Worm (Caenorhabditis elegans): ENCODE measurements around the gene clec-196.
A peak's percentile ranks its signal among the peaks of the same experiment; 100 is the strongest.

The clec-196 gene

ce11 chrIV:17281060-17282021, 4.6 kb downstream of the clec-196 start (continued):
- TF ChIP-seq fkh-4 (tag; optimal IDR thresholded peaks at IDR 0.05; ENCODE audit: borderline replicate concordance) (no peak), sptf-1 (tag; optimal IDR thresholded peaks at IDR 0.05) (no peak), aly-2 (tag; optimal IDR thresholded peaks at IDR 0.05) (peak; percentile 100), jun-1 (tag; optimal IDR thresholded peaks at IDR 0.05) (no peak), egl-27 (tag; optimal IDR thresholded peaks at IDR 0.05) (no peak), C16A3.4 (tag; optimal IDR thresholded peaks at IDR 0.05) (peak; percentile 17), swsn-7 (tag; optimal IDR thresholded peaks at IDR 0.05) (peak; percentile 72), nhr-71 (tag; optimal IDR thresholded peaks at IDR 0.05) (peak; percentile 82), tbx-2 (tag; optimal IDR thresholded peaks at IDR 0.05) (peak; percentile 25), lsy-2 (tag; optimal IDR thresholded peaks at IDR 0.05) (peak; percentile 68 to 75), snu-23 (GFP tag; optimal IDR thresholded peaks at IDR 0.05) (peak; percentile 73), zag-1 (tag; optimal IDR thresholded peaks at IDR 0.05) (no peak), Y116A8C.19 (tag; optimal IDR thresholded peaks at IDR 0.05; ENCODE audit: borderline replicate concordance) (no peak), blmp-1 (tag; optimal IDR thresholded peaks at IDR 0.05) (no peak), lin-15B (tag; optimal IDR thresholded peaks at IDR 0.05) (peak; percentile 14), ceh-82 (tag; optimal IDR thresholded peaks at IDR 0.05) (no peak), xbp-1 (tag; optimal IDR thresholded peaks at IDR 0.05) (peak; percentile 57), nhr-76 (tag; optimal IDR thresholded peaks at IDR 0.05) (no peak), rnt-1 (tag; optimal IDR thresholded peaks at IDR 0.05) (peak; percentile 2), nhr-90 (tag; optimal IDR thresholded peaks at IDR 0.05; ENCODE audit: poor library complexity) (peak; percentile 62), nhr-19 (GFP tag; conservative IDR thresholded peaks at IDR 0.05) (peak; percentile 61), mef-2 (tag; optimal IDR thresholded peaks at IDR 0.05) (no peak), lin-35 (GFP tag; optimal IDR thresholded peaks at IDR 0.05) (peak; percentile 36 to 60), unc-86 (tag; optimal IDR thresholded peaks at IDR 0.05) (peak; percentile 32), nhr-47 (tag; optimal IDR thresholded peaks at IDR 0.05) (peak; percentile 54), mdl-1 (tag; optimal IDR thresholded peaks at IDR 0.05) (no peak), tlp-1 (tag; optimal IDR thresholded peaks at IDR 0.05) (no peak), ces-1 (GFP tag; optimal IDR thresholded peaks at IDR 0.05) (no peak), pax-3 (tag; optimal IDR thresholded peaks at IDR 0.05) (no peak), unc-130 (tag; optimal IDR thresholded peaks at IDR 0.05) (no peak), efl-3 (GFP tag; optimal IDR thresholded peaks at IDR 0.05) (peak; percentile 2), nhr-12 (tag; optimal IDR thresholded peaks at IDR 0.05) (no peak), nhr-85 (tag) (no peak), nhr-77 (tag; optimal IDR thresholded peaks at IDR 0.05) (no peak)

- no peak for TF ChIP-seq ces-1 (GFP tag; optimal IDR thresholded peaks at IDR 0.05)
- no peak for TF ChIP-seq rnt-1 (tag; optimal IDR thresholded peaks at IDR 0.05)
- TF ChIP-seq ceh-8 (GFP tag; optimal IDR thresholded peaks at IDR 0.05) = no peak
- TF ChIP-seq fkh-10 (GFP tag; optimal IDR thresholded peaks at IDR 0.05) = no peak
- no peak for TF ChIP-seq lin-15B (tag; optimal IDR thresholded peaks at IDR 0.05)
- TF ChIP-seq unc-86 (tag; optimal IDR thresholded peaks at IDR 0.05) = no peak
- no peak for TF ChIP-seq sptf-1 (tag; optimal IDR thresholded peaks at IDR 0.05)
- TF ChIP-seq unc-62 (GFP tag; optimal IDR thresholded peaks at IDR 0.05) = no peak
- TF ChIP-seq aha-1 (tag; optimal IDR thresholded peaks at IDR 0.05) = no peak
- no peak for TF ChIP-seq efl-1 (optimal IDR thresholded peaks at IDR 0.05)
- no peak for TF ChIP-seq efl-1 (GFP tag; optimal IDR thresholded peaks at IDR 0.05 in 1 of 2)
These were observed 7.3 kb downstream of the clec-196 start, which contains the start of gene nra-1 for ce11 chrIV:17284099-17284498. TSS of gene nra-1 (minus strand) at chrIV:17284199.

Data from whole organism, L1 larva.